Fruit fly (Drosophila melanogaster) whole organism, embryonic: Measurements from ENCODE around the gene vkg.

ENCODE experiments used
- CG10274 ChIP-seq: fragments of 200-800 bp; sonication (Bioruptor generic); optimal IDR thresholded peaks from 3 replicates; lab custom pipeline; 2017; ENCODE audit warnings: missing biosample characterization, mild to moderate bottlenecking, missing genetic modification characterization
- CG10431 ChIP-seq: fragments of 200-800 bp; sonication (Bioruptor generic); optimal IDR thresholded peaks from 3 replicates; lab custom pipeline; 2018; ENCODE audit warnings: missing biosample characterization, mild to moderate bottlenecking, missing genetic modification characterization
- CG11398 ChIP-seq: fragments of 200-800 bp; sonication (Bioruptor generic); optimal IDR thresholded peaks from 2 replicates; lab custom pipeline; 2016; ENCODE audit warnings: missing biosample characterization, missing genetic modification characterization
- CG12744 ChIP-seq: fragments of 200-800 bp; sonication (Bioruptor generic); optimal IDR thresholded peaks from 2 replicates; lab custom pipeline; 2016; ENCODE audit warnings: missing biosample characterization, missing genetic modification characterization
- CG17361 ChIP-seq: fragments of 200-800 bp; sonication (Bioruptor generic); IDR thresholded peaks from 3 replicates; pipeline ENCODE4 v1.3.6; 2022; ENCODE audit warnings: missing biosample characterization, missing genetic modification characterization
- CG2202 ChIP-seq: fragments of 200-800 bp; sonication (Bioruptor generic); optimal IDR thresholded peaks from 2 replicates; lab custom pipeline; 2018; ENCODE audit warnings: missing biosample characterization, mild to moderate bottlenecking, missing genetic modification characterization
- CG31388 ChIP-seq: fragments of 200-800 bp; sonication (Bioruptor generic); optimal IDR thresholded peaks from 2 replicates; lab custom pipeline; 2016; ENCODE audit warnings: missing biosample characterization, missing genetic modification characterization
- CG33213 ChIP-seq: fragments of 200-800 bp; sonication (Bioruptor generic); optimal IDR thresholded peaks from 3 replicates; lab custom pipeline; 2016; ENCODE audit warnings: missing biosample characterization, missing genetic modification characterization
- CG34224 ChIP-seq: fragments of 200-800 bp; sonication (Bioruptor generic); IDR thresholded peaks from 3 replicates; pipeline ENCODE4 v1.3.6; 2022; ENCODE audit warnings: missing biosample characterization, missing genetic modification characterization; ENCODE audit not compliant: partially characterized antibody
- CG4617 ChIP-seq: fragments of 200-800 bp; sonication (Bioruptor generic); optimal IDR thresholded peaks from 3 replicates; lab custom pipeline; 2016; ENCODE audit warnings: missing biosample characterization, missing genetic modification characterization, borderline replicate concordance
- CG4730 ChIP-seq: fragments of 200-800 bp; sonication (Bioruptor generic); IDR thresholded peaks from 2 replicates; pipeline ENCODE4 v1.3.6; 2022; ENCODE audit warnings: missing biosample characterization, missing genetic modification characterization
- CG4820 ChIP-seq: fragments of 200-800 bp; sonication (Bioruptor generic); optimal IDR thresholded peaks from 3 replicates; lab custom pipeline; 2016; ENCODE audit warnings: missing biosample characterization, missing genetic modification characterization
- CG6689 ChIP-seq: fragments of 200-800 bp; sonication (Bioruptor generic); IDR thresholded peaks from 2 replicates; pipeline ENCODE4 v1.3.6; 2022; ENCODE audit warnings: missing biosample characterization, missing genetic modification characterization
- CG6813 ChIP-seq: fragments of 200-800 bp; sonication (Bioruptor generic); optimal IDR thresholded peaks from 2 replicates; lab custom pipeline; 2017; ENCODE audit warnings: missing biosample characterization, missing genetic modification characterization, mild to moderate bottlenecking, moderate library complexity, missing genetic modification reagents
- CG7556 ChIP-seq: fragments of 200-800 bp; sonication (Bioruptor generic); optimal IDR thresholded peaks from 2 replicates; lab custom pipeline; 2017; ENCODE audit warnings: missing biosample characterization, mild to moderate bottlenecking, missing genetic modification characterization
- CG7963 ChIP-seq: fragments of 200-800 bp; sonication (Bioruptor generic); IDR thresholded peaks from 3 replicates; pipeline ENCODE4 v1.3.6; 2022; ENCODE audit warnings: missing biosample characterization, missing genetic modification characterization; ENCODE audit not compliant: partially characterized antibody
- CG8281 ChIP-seq: fragments of 200-800 bp; sonication (Bioruptor generic); optimal IDR thresholded peaks from 2 replicates; lab custom pipeline; 2018; ENCODE audit warnings: missing biosample characterization, mild to moderate bottlenecking, missing genetic modification characterization, moderate library complexity
- CG9932 ChIP-seq: fragments of 200-800 bp; sonication (Bioruptor generic); IDR thresholded peaks from 2 replicates; pipeline ENCODE4 v1.3.6; 2022; ENCODE audit warnings: missing biosample characterization, missing genetic modification characterization
- CHES-1-like ChIP-seq: fragments of 200-800 bp; sonication (Bioruptor generic); optimal IDR thresholded peaks from 2 replicates; lab custom pipeline; 2016; ENCODE audit warnings: missing biosample characterization, missing genetic modification characterization
- Dbx ChIP-seq: fragments of 200-800 bp; sonication (Bioruptor generic); IDR thresholded peaks from 3 replicates; pipeline ENCODE4 v1.3.6; 2022; ENCODE audit warnings: missing biosample characterization, missing genetic modification characterization
- Doc3 ChIP-seq: fragments of 200-800 bp; sonication (Bioruptor generic); IDR thresholded peaks from 3 replicates; pipeline ENCODE4 v1.3.6; 2022; ENCODE audit warnings: missing biosample characterization, missing genetic modification characterization; ENCODE audit not compliant: partially characterized antibody
- Lhr ChIP-seq: fragments of 200-800 bp; sonication (Bioruptor generic); optimal IDR thresholded peaks from 3 replicates; lab custom pipeline; 2017; ENCODE audit warnings: mild to moderate bottlenecking, missing biosample characterization, missing genetic modification reagents, missing genetic modification characterization
- Lim3 ChIP-seq: fragments of 200-800 bp; sonication (Bioruptor generic); IDR thresholded peaks from 2 replicates; pipeline ENCODE4 v1.3.6; 2022; ENCODE audit warnings: missing biosample characterization, missing genetic modification characterization
- MESR4 ChIP-seq: fragments of 200-800 bp; sonication (Bioruptor generic); optimal IDR thresholded peaks from 2 replicates; lab custom pipeline; 2018; ENCODE audit warnings: missing biosample characterization, mild to moderate bottlenecking, missing genetic modification characterization, moderate library complexity
- MTF-1 ChIP-seq: fragments of 200-800 bp; sonication (Bioruptor generic); optimal IDR thresholded peaks from 2 replicates; lab custom pipeline; 2018; ENCODE audit warnings: missing biosample characterization, mild to moderate bottlenecking, missing genetic modification characterization, borderline replicate concordance
- Med ChIP-seq: fragments of 200-800 bp; sonication (Bioruptor generic); peaks from one replicate; lab custom pipeline; 2016; ENCODE audit warnings: missing biosample characterization, missing genetic modification characterization, mild to moderate bottlenecking, inconsistent platforms, moderate library complexity
- Meics ChIP-seq: fragments of 200-800 bp; sonication (Bioruptor generic); optimal IDR thresholded peaks from 2 replicates; lab custom pipeline; 2017; ENCODE audit warnings: missing biosample characterization, mild to moderate bottlenecking, missing genetic modification characterization
- Rx ChIP-seq: fragments of 200-800 bp; sonication (Bioruptor generic); IDR thresholded peaks from 2 replicates; pipeline ENCODE4 v1.3.6; 2022; ENCODE audit warnings: missing biosample characterization, missing genetic modification characterization
- Side ChIP-seq: fragments of 200-800 bp; sonication (Bioruptor generic); optimal IDR thresholded peaks from 2 replicates; lab custom pipeline; 2016; ENCODE audit warnings: missing biosample characterization, missing genetic modification characterization
- Vsx1 ChIP-seq: fragments of 200-800 bp; sonication (Bioruptor generic); optimal IDR thresholded peaks from 2 replicates; lab custom pipeline; 2017; ENCODE audit warnings: missing biosample characterization, mild to moderate bottlenecking, missing genetic modification characterization, missing genetic modification reagents
- ap ChIP-seq: fragments of 200-800 bp; sonication (Bioruptor generic); IDR thresholded peaks from 2 replicates; pipeline ENCODE4 v1.3.6; 2022; ENCODE audit warnings: missing biosample characterization, missing genetic modification characterization
- ase ChIP-seq: fragments of 200-800 bp; sonication (Bioruptor generic); IDR thresholded peaks from 3 replicates; pipeline ENCODE4 v1.3.6; 2022; ENCODE audit warnings: missing biosample characterization, missing genetic modification characterization
- bsh ChIP-seq, 2 experiments: fragments of 200-800 bp; sonication (Bioruptor generic); optimal IDR thresholded peaks; 2 replicates each; lab custom pipeline; 2017 to 2018; ENCODE audit warnings: mild to moderate bottlenecking in 2 of 2, missing biosample characterization in 2 of 2, missing genetic modification characterization in 2 of 2, moderate library complexity in 1 of 2
- cg ChIP-seq: fragments of 200-800 bp; sonication (Bioruptor generic); optimal IDR thresholded peaks from 3 replicates; lab custom pipeline; 2019; ENCODE audit warnings: missing biosample characterization, mild to moderate bottlenecking, missing genetic modification characterization, moderate library complexity
- dimm ChIP-seq: fragments of 200-800 bp; sonication (Bioruptor generic); IDR thresholded peaks from 2 replicates; pipeline ENCODE4 v1.3.6; 2022; ENCODE audit warnings: missing biosample characterization, missing genetic modification characterization
- fu2 ChIP-seq: fragments of 200-800 bp; sonication (Bioruptor generic); optimal IDR thresholded peaks from 2 replicates; lab custom pipeline; 2016; ENCODE audit warnings: missing biosample characterization, missing genetic modification characterization
- gt ChIP-seq: fragments of 200-800 bp; sonication (Bioruptor generic); IDR thresholded peaks from 2 replicates; pipeline ENCODE4 v1.3.6; 2022; ENCODE audit warnings: missing biosample characterization, missing genetic modification characterization
- jigr1 ChIP-seq: fragments of 200-800 bp; sonication (Bioruptor generic); IDR thresholded peaks from 3 replicates; pipeline ENCODE4 v1.3.6; 2022; ENCODE audit warnings: missing biosample characterization, missing genetic modification characterization
- kah ChIP-seq: fragments of 200-800 bp; sonication (Bioruptor generic); optimal IDR thresholded peaks from 2 replicates; lab custom pipeline; 2018; ENCODE audit warnings: missing biosample characterization, mild to moderate bottlenecking, missing genetic modification characterization
- kni ChIP-seq: fragments of 200-800 bp; sonication (Bioruptor generic); optimal IDR thresholded peaks from 3 replicates; lab custom pipeline; 2017; ENCODE audit warnings: mild to moderate bottlenecking, missing biosample characterization, missing genetic modification reagents, missing genetic modification characterization
- nau ChIP-seq: fragments of 200-800 bp; sonication (Bioruptor generic); optimal IDR thresholded peaks from 3 replicates; lab custom pipeline; 2017; ENCODE audit warnings: missing biosample characterization, mild to moderate bottlenecking, missing genetic modification characterization, missing genetic modification reagents
- pros ChIP-seq: fragments of 200-800 bp; sonication (Bioruptor generic); optimal IDR thresholded peaks from 3 replicates; lab custom pipeline; 2019; ENCODE audit warnings: missing biosample characterization, mild to moderate bottlenecking, missing genetic modification characterization, moderate library complexity
- sc ChIP-seq, 3 experiments: fragments of >200 bp in 2 of 3; fragments of 200-800 bp in 1 of 3; sonication (Bioruptor generic) in 1 of 3; optimal IDR thresholded peaks; 2 replicates in 2 of 3; 3 replicates in 1 of 3; lab custom pipeline; 2017; ENCODE audit warnings: mild to moderate bottlenecking in 1 of 3, missing biosample characterization in 1 of 3, missing genetic modification characterization in 1 of 3, missing genetic modification reagents in 1 of 3
- sisA ChIP-seq: fragments of 200-800 bp; sonication (Bioruptor generic); IDR thresholded peaks from 2 replicates; pipeline ENCODE4 v1.3.6; 2022; ENCODE audit warnings: missing biosample characterization, missing genetic modification characterization
- sob ChIP-seq: fragments of 200-800 bp; sonication (Bioruptor generic); IDR thresholded peaks from 2 replicates; pipeline ENCODE4 v1.3.6; 2022; ENCODE audit warnings: missing biosample characterization, missing genetic modification characterization
- sug ChIP-seq: fragments of 200-800 bp; optimal IDR thresholded peaks from 2 replicates; lab custom pipeline; 2019; ENCODE audit warnings: missing biosample characterization, mild to moderate bottlenecking, missing genetic modification characterization, moderate library complexity
- tx ChIP-seq: fragments of 200-800 bp; sonication (Bioruptor generic); optimal IDR thresholded peaks from 2 replicates; lab custom pipeline; 2016; ENCODE audit warnings: missing biosample characterization, missing genetic modification characterization
- usp ChIP-seq: fragments of >200 bp; optimal IDR thresholded peaks from 2 replicates; lab custom pipeline; 2017; ENCODE audit warnings: missing biosample characterization, missing genetic modification characterization

The vkg gene

dm6 chr2L:5070797-5071579, 43.0 kb upstream of the vkg start, which contains the start of gene RpL37A (continued):
- peak; percentile 71 for TF ChIP-seq CG12744 (GFP tag; lab: Kevin White, UChicago)
- peak; percentile 76 for TF ChIP-seq CHES-1-like (GFP tag; lab: Kevin White, UChicago)
- peak; percentile 87 for TF ChIP-seq Side (GFP tag; lab: Kevin White, UChicago)
- TF ChIP-seq sc (optimal IDR thresholded peaks at IDR 0.05; lab: Kevin White, UChicago), result no peak
- peak; percentile 50 for TF ChIP-seq sc (GFP tag; optimal IDR thresholded peaks at IDR 0.05; lab: Kevin White, UChicago)
- TF ChIP-seq bsh (GFP tag; optimal IDR thresholded peaks at IDR 0.05; lab: Kevin White, UChicago), result peak in 1 of 2 experiments; percentile 71
- peak; percentile 34 for TF ChIP-seq ap
- peak; percentile 78 for TF ChIP-seq CG11398
- peak; percentile 86 for TF ChIP-seq Vsx1 (GFP tag; lab: Kevin White, UChicago)
- no peak for TF ChIP-seq CG31388 (GFP tag; lab: Kevin White, UChicago)
- TF ChIP-seq MTF-1 (GFP tag; lab: Kevin White, UChicago), result peak; percentile 94
- peak; percentile 62 for TF ChIP-seq fu2 (GFP tag; lab: Kevin White, UChicago)
- peak; percentile 50 for TF ChIP-seq CG6689 (GFP tag; lab: Robert Waterston, UW)
- no peak for TF ChIP-seq sisA (GFP tag; lab: Robert Waterston, UW)
- TF ChIP-seq CG7556, result peak; percentile 60
- TF ChIP-seq gt (GFP tag; lab: Robert Waterston, UW), result peak; percentile 34; the same call in 1 of the 2 replicates
- peak; percentile 59 for TF ChIP-seq CG2202 (tag; lab: Kevin White, UChicago)
- TF ChIP-seq Doc3 (GFP tag; lab: Robert Waterston, UW), result no peak
- no peak for TF ChIP-seq CG4730 (GFP tag; lab: Robert Waterston, UW)
- TF ChIP-seq CG33213, result peak; percentile 96
- peak; percentile 53 for TF ChIP-seq CG4820 (GFP tag; lab: Kevin White, UChicago)
- peak; percentile 91 for TF ChIP-seq Meics
- TF ChIP-seq Rx (GFP tag; lab: Robert Waterston, UW), result peak; percentile 78
- TF ChIP-seq ase, result peak; percentile 57; the same call in 1 of the 3 replicates
- peak; percentile 76 for TF ChIP-seq kah (GFP tag; lab: Kevin White, UChicago)
- peak; percentile 87 for TF ChIP-seq CG6813 (GFP tag; lab: Kevin White, UChicago)
- no peak for TF ChIP-seq CG7963
- no peak for TF ChIP-seq usp (GFP tag; lab: Kevin White, UChicago)
- TF ChIP-seq tx (GFP tag; lab: Kevin White, UChicago), result peak; percentile 63
- TF ChIP-seq CG9932 (GFP tag; lab: Robert Waterston, UW), result no peak
- peak; percentile 85 for TF ChIP-seq CG10431
- TF ChIP-seq CG34224 (GFP tag; lab: Robert Waterston, UW), result 0 out of 3 replicates have a peak, but pooled peaks have one; percentile 20
- TF ChIP-seq sug (tag; lab: Kevin White, UChicago), result peak; percentile 68
- no peak for TF ChIP-seq Lim3 (GFP tag; lab: Robert Waterston, UW)
- peak; percentile 78 for TF ChIP-seq CG17361 (GFP tag; lab: Robert Waterston, UW)
- peak; percentile 4 for TF ChIP-seq pros (GFP tag; lab: Kevin White, UChicago)
- peak; percentile 41 for TF ChIP-seq CG4617 (GFP tag; lab: Kevin White, UChicago)
- peak; percentile 87 for TF ChIP-seq nau (GFP tag; lab: Kevin White, UChicago)
- TF ChIP-seq kni (GFP tag; lab: Kevin White, UChicago), result peak; percentile 85
- peak; percentile 85 for TF ChIP-seq sob (GFP tag; lab: Robert Waterston, UW)
- peak; percentile 69 for TF ChIP-seq CG10274 (GFP tag; lab: Kevin White, UChicago)
- TF ChIP-seq cg, result no peak
- peak; percentile 86 for TF ChIP-seq Dbx (GFP tag; lab: Robert Waterston, UW)
- TF ChIP-seq MESR4, result peak; percentile 98
- no peak for TF ChIP-seq jigr1 (GFP tag; lab: Robert Waterston, UW)
- no peak for TF ChIP-seq dimm (GFP tag; lab: Robert Waterston, UW)
- TF ChIP-seq Med, result peak; percentile 99
- TF ChIP-seq CG8281, result peak; percentile 33
- peak; percentile 92 for TF ChIP-seq Lhr
